Worm (Caenorhabditis elegans) whole organism, midembryonic: ENCODE measurements around the gene hlh-13.

Source experiments
- T22C8.4 ChIP-seq: fragments of 200-800 bp; sonication (Bioruptor generic); IDR thresholded peaks from 2 replicates; pipeline ENCODE4 v1.3.6; 2022; ENCODE audit warnings: missing genetic modification characterization, missing compliant biosample characterization
- cog-1 ChIP-seq: sonication (generic microtip); optimal IDR thresholded peaks from 2 replicates; lab custom pipeline; 2016; ENCODE audit warnings: missing genetic modification characterization, missing compliant biosample characterization
- flt-1 ChIP-seq: fragments of 200-800 bp; sonication (Bioruptor generic); IDR thresholded peaks from 2 replicates; pipeline ENCODE4 v1.3.6; 2022; ENCODE audit warnings: missing genetic modification characterization, missing compliant biosample characterization
- klf-2 ChIP-seq: fragments of 200-800 bp; sonication (Bioruptor generic); conservative IDR thresholded peaks from 2 replicates; pipeline ENCODE4 v1.3.6; 2022; ENCODE audit warnings: missing genetic modification reagents, missing genetic modification characterization, missing compliant biosample characterization
- tab-1 ChIP-seq: fragments of 200-800 bp; sonication (Bioruptor generic); IDR thresholded peaks from 2 replicates; pipeline ENCODE4 v1.3.6; 2022; ENCODE audit warnings: missing genetic modification characterization, missing compliant biosample characterization
- ztf-23 ChIP-seq: fragments of 200-800 bp; sonication (Bioruptor generic); IDR thresholded peaks from 2 replicates; pipeline ENCODE4 v1.3.6; 2022; ENCODE audit warnings: missing genetic modification reagents, missing genetic modification characterization, missing compliant biosample characterization
- ztf-29 ChIP-seq: fragments of 200-800 bp; sonication (Bioruptor generic); IDR thresholded peaks from 2 replicates; pipeline ENCODE4 v1.3.6; 2022; ENCODE audit warnings: missing genetic modification reagents, missing genetic modification characterization, missing compliant biosample characterization

DNA sequence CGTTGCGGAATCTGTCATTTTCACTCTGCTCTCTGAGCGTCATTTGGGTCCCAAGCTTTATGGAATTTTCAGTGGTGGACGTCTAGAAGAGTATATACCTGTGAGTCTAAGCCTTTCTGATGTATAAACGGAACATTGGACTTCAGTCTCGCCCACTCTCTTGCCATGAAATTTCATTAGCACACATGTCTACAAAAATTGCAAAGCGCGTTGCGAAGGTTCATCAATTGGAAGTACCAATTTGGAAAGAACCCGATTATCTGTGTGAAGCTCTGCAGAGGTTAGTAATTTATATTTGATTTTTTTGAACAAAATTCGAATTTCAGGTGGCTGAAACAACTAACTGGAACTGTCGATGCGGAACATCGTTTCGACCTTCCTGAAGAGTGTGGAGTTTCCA is 40.8 kb downstream of the hlh-13 start:
- TF ChIP-seq flt-1 (GFP tag; lab: Robert Waterston, UW): no peak
- no peak for TF ChIP-seq ztf-23
- TF ChIP-seq T22C8.4 (GFP tag; lab: Robert Waterston, UW): no peak
- TF ChIP-seq ztf-29 (GFP tag; lab: Robert Waterston, UW): no peak
- no peak for TF ChIP-seq cog-1
- TF ChIP-seq klf-2 (GFP tag; lab: Robert Waterston, UW): no peak
- TF ChIP-seq tab-1: no peak
